Fruit fly (Drosophila melanogaster) whole organism, embryonic: Measurements from ENCODE around the gene dpr2.

Source experiments
- BtbVII ChIP-seq: fragments of 200-800 bp; sonication (Bioruptor generic); optimal IDR thresholded peaks from 3 replicates; lab custom pipeline; 2017; ENCODE audit warnings: missing biosample characterization, mild to moderate bottlenecking, missing genetic modification characterization
- CG31365 ChIP-seq: fragments of 200-800 bp; sonication (Bioruptor generic); optimal IDR thresholded peaks from 2 replicates; lab custom pipeline; 2018; ENCODE audit warnings: missing biosample characterization, mild to moderate bottlenecking, missing genetic modification characterization
- Hmr ChIP-seq: fragments of 200-800 bp; sonication (Bioruptor generic); optimal IDR thresholded peaks from 3 replicates; lab custom pipeline; 2017; ENCODE audit warnings: mild to moderate bottlenecking, missing biosample characterization, missing genetic modification reagents, missing genetic modification characterization
- gro ChIP-seq: fragments of 200-800 bp; sonication (Bioruptor generic); optimal IDR thresholded peaks from 2 replicates; lab custom pipeline; 2016; ENCODE audit warnings: missing biosample characterization, missing genetic modification characterization
- ind ChIP-seq: fragments of 200-800 bp; sonication (Bioruptor generic); optimal IDR thresholded peaks from 3 replicates; lab custom pipeline; 2016; ENCODE audit warnings: missing biosample characterization, missing genetic modification characterization
- ro ChIP-seq: fragments of 200-800 bp; sonication (Bioruptor generic); IDR thresholded peaks from 2 replicates; pipeline ENCODE4 v1.3.6; 2022; ENCODE audit warnings: missing biosample characterization, missing genetic modification characterization
- tx ChIP-seq: fragments of 200-800 bp; sonication (Bioruptor generic); optimal IDR thresholded peaks from 2 replicates; lab custom pipeline; 2016; ENCODE audit warnings: missing biosample characterization, missing genetic modification characterization

DNA sequence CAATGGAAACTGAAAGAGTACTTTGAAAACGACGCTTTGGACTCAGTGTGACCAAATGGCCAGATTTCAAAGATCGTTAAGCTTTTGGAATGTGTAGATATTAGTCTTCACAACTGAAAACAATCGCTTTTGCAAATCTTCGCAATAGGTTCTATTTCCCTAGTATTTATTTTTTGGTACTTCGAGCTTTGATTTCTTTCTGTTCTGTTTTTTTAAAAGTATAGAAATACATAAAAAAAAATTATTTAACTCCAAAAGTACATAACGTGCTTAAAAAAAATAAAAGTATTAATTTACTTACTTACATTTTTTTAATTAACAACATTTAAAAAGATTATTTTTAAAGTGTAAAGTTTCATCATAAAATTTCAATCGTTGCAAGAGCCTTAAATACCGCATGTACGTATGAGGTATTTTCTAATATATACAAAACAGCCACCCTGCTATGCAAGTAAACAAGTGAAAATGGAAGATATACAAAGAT is 23.5 kb upstream of the dpr2 start, which contains the start of the genes piwi and CG12253:
- TF ChIP-seq CG31365 (tag; lab: Kevin White, UChicago): no peak
- no peak for TF ChIP-seq tx (GFP tag; lab: Kevin White, UChicago)
- TF ChIP-seq BtbVII (GFP tag; lab: Kevin White, UChicago): no peak
- peak; percentile 39 for TF ChIP-seq ind (GFP tag; lab: Kevin White, UChicago)
- no peak for TF ChIP-seq Hmr (GFP tag; lab: Kevin White, UChicago)
- peak; percentile 64; the same call in 1 of the 2 replicates for TF ChIP-seq ro (GFP tag; lab: Robert Waterston, UW)
- TF ChIP-seq gro: no peak
